Worm (Caenorhabditis elegans) whole organism, young adult: Measurements from ENCODE around the gene mop-25.1.

Source experiments
- Y67H2A.10 ChIP-seq: fragments of 200-800 bp; sonication (Bioruptor generic); conservative IDR thresholded peaks from 2 replicates; pipeline ENCODE4 v1.3.6; 2022; ENCODE audit warnings: missing genetic modification reagents, missing genetic modification characterization, missing compliant biosample characterization
- cebp-2 ChIP-seq: fragments of 200-800 bp; sonication (Bioruptor generic); IDR thresholded peaks from 2 replicates; pipeline ENCODE4 v1.3.6; 2022; ENCODE audit warnings: missing genetic modification characterization, missing compliant biosample characterization
- dox-1 ChIP-seq: fragments of 200-800 bp; sonication (Bioruptor generic); IDR thresholded peaks from 2 replicates; pipeline ENCODE4 v1.3.6; 2022; ENCODE audit warnings: missing genetic modification reagents, missing genetic modification characterization, missing compliant biosample characterization
- let-607 ChIP-seq, 2 experiments: fragments of 200-800 bp in 1 of 2; sonication (Bioruptor generic) in 1 of 2; sonication (generic microtip) in 1 of 2; optimal IDR thresholded peaks; 2 replicates each; lab custom pipeline; 2016 to 2018; ENCODE audit warnings: mild to moderate bottlenecking in 2 of 2, missing compliant biosample characterization in 2 of 2, missing genetic modification characterization in 2 of 2, moderate library complexity in 2 of 2, missing genotype in 1 of 2
- rpc-1 ChIP-seq, 2 experiments: fragments of 150-350 bp in 1 of 2; sonication (generic microtip) in 1 of 2; optimal IDR thresholded peaks; 2 replicates each; lab custom pipeline; 2014 to 2018; ENCODE audit warnings: missing biosample characterization in 1 of 2, missing genetic modification characterization in 1 of 2, missing genetic modification reagents in 1 of 2, missing genotype in 1 of 2
- tlf-1 ChIP-seq: fragments of 200-800 bp; sonication (Bioruptor generic); optimal IDR thresholded peaks from 2 replicates; lab custom pipeline; 2018; ENCODE audit warnings: mild to moderate bottlenecking, missing genetic modification characterization, missing compliant biosample characterization
- ztf-22 ChIP-seq: fragments of 200-800 bp; sonication (Bioruptor generic); optimal IDR thresholded peaks from 2 replicates; lab custom pipeline; 2018; ENCODE audit warnings: mild to moderate bottlenecking, missing genetic modification characterization, moderate library complexity, missing compliant biosample characterization

ce11 chrX:3997040-3997439 lies 15.0 kb upstream of the mop-25.1 start, which contains the start of gene R02E12.5:
- TF ChIP-seq ztf-22, result no peak
- no peak for TF ChIP-seq Y67H2A.10
- no peak for TF ChIP-seq cebp-2 (GFP tag; lab: Robert Waterston, UW)
- no peak for TF ChIP-seq rpc-1 (optimal IDR thresholded peaks at IDR 0.05; lab: Kevin White, UChicago)
- no peak for TF ChIP-seq rpc-1 (tag; optimal IDR thresholded peaks at IDR 0.05; lab: Kevin White, UChicago)
- TF ChIP-seq tlf-1 (GFP tag; lab: Kevin White, UChicago), result no peak
- TF ChIP-seq dox-1, result no peak
- TF ChIP-seq let-607 (tag; optimal IDR thresholded peaks at IDR 0.05; lab: Kevin White, UChicago), result no peak
